Worm (Caenorhabditis elegans) whole organism, young adult: Measurements from ENCODE around the gene srd-20.

Source experiments
- F39B2.1 ChIP-seq: fragments of 200-800 bp; sonication (Bioruptor generic); IDR thresholded peaks from 2 replicates; pipeline ENCODE4 v1.3.6; 2022; ENCODE audit warnings: missing genetic modification reagents, missing genetic modification characterization, missing compliant biosample characterization
- T26A5.8 ChIP-seq: sonication (generic microtip); optimal IDR thresholded peaks from 2 replicates; lab custom pipeline; 2016; ENCODE audit warnings: missing genetic modification characterization, missing compliant biosample characterization
- Y53G8AR.9 ChIP-seq: fragments of 200-800 bp; sonication (Bioruptor generic); conservative IDR thresholded peaks from 2 replicates; pipeline ENCODE4 v1.3.6; 2022; ENCODE audit warnings: missing genetic modification reagents, missing genetic modification characterization, missing compliant biosample characterization
- ama-1 ChIP-seq, 3 experiments: fragments of 150-350 bp in 1 of 3; sonication (generic microtip) in 2 of 3; optimal IDR thresholded peaks; 2 replicates each; lab custom pipeline; 2014 to 2018; ENCODE audit warnings: missing biosample characterization in 2 of 3, missing genetic modification characterization in 2 of 3, missing genetic modification reagents in 2 of 3
- ccch-3 ChIP-seq: fragments of 200-800 bp; sonication (Bioruptor generic); optimal IDR thresholded peaks from 2 replicates; lab custom pipeline; 2018; ENCODE audit warnings: mild to moderate bottlenecking, missing genetic modification characterization, missing compliant biosample characterization
- cebp-1 ChIP-seq, 2 experiments: fragments of 200-800 bp in 1 of 2; sonication (Bioruptor generic) in 1 of 2; sonication (generic microtip) in 1 of 2; IDR thresholded peaks in 1 of 2; optimal IDR thresholded peaks in 1 of 2; 2 replicates each; pipeline versions ENCODE4 v1.3.6 to Lab custom; 2017 to 2022; ENCODE audit warnings: missing compliant biosample characterization in 2 of 2, missing genetic modification characterization in 2 of 2, mild to moderate bottlenecking in 1 of 2, missing genetic modification reagents in 1 of 2, moderate library complexity in 1 of 2
- lsy-27 ChIP-seq: sonication (generic microtip); optimal IDR thresholded peaks from 2 replicates; lab custom pipeline; 2017; ENCODE audit warnings: missing genetic modification characterization, mild to moderate bottlenecking, missing compliant biosample characterization, antibody characterized with exemption, missing genotype, borderline replicate concordance; ENCODE audit not compliant: insufficient read depth
- tlf-1 ChIP-seq: fragments of 200-800 bp; sonication (Bioruptor generic); optimal IDR thresholded peaks from 2 replicates; lab custom pipeline; 2018; ENCODE audit warnings: mild to moderate bottlenecking, missing genetic modification characterization, missing compliant biosample characterization
- unc-62 ChIP-seq: fragments of 150-350 bp; optimal IDR thresholded peaks from 2 replicates; lab custom pipeline; 2014; ENCODE audit warnings: missing biosample characterization, missing genetic modification reagents, missing genetic modification characterization
- ztf-18 ChIP-seq: sonication (generic microtip); optimal IDR thresholded peaks from 2 replicates; lab custom pipeline; 2016; ENCODE audit warnings: missing genotype, mild to moderate bottlenecking, missing genetic modification characterization, missing compliant biosample characterization

DNA sequence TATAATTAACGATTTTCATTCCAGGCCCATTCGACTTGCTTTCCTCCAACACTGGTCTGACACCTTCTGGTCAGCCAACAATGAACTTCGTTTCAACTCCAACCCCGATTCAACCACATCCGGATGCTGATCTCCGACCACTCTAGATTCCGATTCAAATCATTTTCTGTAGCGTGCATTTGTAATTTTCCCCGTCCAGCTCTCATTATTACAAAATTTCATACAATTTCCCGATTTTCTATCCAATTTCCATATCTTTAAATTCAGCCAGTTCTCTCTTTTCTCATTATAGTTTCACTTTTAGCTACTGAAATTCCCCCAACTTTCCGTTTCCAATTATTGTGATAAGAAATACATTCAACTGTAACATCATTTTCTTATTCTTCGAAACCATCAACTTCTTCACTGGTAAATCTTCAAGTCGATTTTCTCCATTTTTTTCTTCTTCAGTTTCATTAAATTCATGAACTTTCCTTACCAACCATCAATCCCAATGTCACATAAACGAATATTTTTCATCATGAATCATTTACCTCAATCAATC lies 39.8 kb upstream of the srd-20 start:
- TF ChIP-seq cebp-1 (GFP tag; IDR thresholded peaks at IDR 0.05; lab: Robert Waterston, UW) (no peak), cebp-1 (tag; optimal IDR thresholded peaks at IDR 0.05; lab: Kevin White, UChicago) (no peak), unc-62 (no peak), ccch-3 (GFP tag; lab: Kevin White, UChicago) (no peak), F39B2.1 (GFP tag; lab: Robert Waterston, UW) (no peak), tlf-1 (GFP tag; lab: Kevin White, UChicago) (no peak), ama-1 (optimal IDR thresholded peaks at IDR 0.05; lab: Kevin White, UChicago) (no peak), ama-1 (GFP tag; optimal IDR thresholded peaks at IDR 0.05; lab: Kevin White, UChicago) (peak in 1 of 2 experiments; percentile 44), ztf-18 (tag; lab: Kevin White, UChicago) (no peak), lsy-27 (tag; lab: Kevin White, UChicago) (no peak), Y53G8AR.9 (GFP tag; lab: Robert Waterston, UW) (peak; percentile 32; the same call in 1 of the 2 replicates), T26A5.8 (tag; lab: Kevin White, UChicago) (no peak)
